Fruit fly (Drosophila melanogaster): ENCODE measurements around the gene CG5131.

Gene CG5131

DNA sequence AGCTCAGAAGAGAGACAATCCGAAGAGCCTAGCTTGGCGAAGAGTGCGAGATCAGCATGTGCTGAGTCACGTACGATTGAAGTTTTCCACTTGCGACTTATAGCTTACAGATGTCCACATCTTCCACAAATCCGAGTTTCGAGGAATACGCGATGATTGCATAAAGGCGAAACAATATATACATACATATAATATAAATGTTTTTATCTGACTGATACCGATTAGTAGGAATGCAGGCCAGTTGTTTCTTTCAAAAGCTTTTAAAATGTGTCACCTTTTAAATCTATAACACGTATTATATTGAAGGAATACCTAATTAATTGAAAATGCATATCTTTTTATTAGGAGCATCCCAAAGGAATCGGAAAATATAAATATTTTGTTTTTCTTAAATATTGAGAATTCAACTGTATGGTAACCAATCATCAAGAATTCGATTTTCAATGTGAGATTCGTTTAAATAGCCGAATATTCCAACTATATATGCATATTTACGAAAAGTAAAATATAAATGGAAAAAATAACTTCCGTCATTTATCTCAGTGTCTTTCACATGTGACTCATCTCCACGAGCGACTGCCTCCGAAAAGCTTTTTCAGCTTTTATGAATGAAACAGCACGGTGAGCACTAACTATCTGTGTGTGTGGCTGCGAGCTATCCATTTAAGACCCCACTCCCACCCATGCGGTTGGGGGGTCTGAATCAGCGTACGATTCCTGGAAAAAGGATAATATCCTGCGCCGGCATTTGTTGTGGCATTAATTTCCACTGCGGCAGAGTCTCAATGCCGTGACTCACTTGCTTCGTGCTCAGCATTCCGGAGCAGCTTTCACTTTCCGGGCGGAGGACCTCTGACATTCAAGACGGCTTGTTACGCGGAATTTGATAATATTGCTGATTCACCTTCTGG lies 33.5 kb upstream of the CG5131 start (continued):
- TF ChIP-seq CG2678 (tag; optimal IDR thresholded peaks at IDR 0.05) (peak; percentile 81), h (optimal IDR thresholded peaks at IDR 0.05) (no peak), Trl (optimal IDR thresholded peaks at IDR 0.05) (peak in 1 of 2 experiments; percentile 25), Trl (GFP tag; optimal IDR thresholded peaks at IDR 0.05) (peak; percentile 51), Dfd (GFP tag; optimal IDR thresholded peaks at IDR 0.05) (no peak), CG30403 (GFP tag; optimal IDR thresholded peaks at IDR 0.05) (peak; percentile 78), Neu2 (GFP tag; optimal IDR thresholded peaks at IDR 0.05; ENCODE audit: borderline replicate concordance) (no peak), Antp (GFP tag; optimal IDR thresholded peaks at IDR 0.05) (peak; percentile 27), CG13894 (tag; optimal IDR thresholded peaks at IDR 0.05) (peak; percentile 69), CG4282 (GFP tag; optimal IDR thresholded peaks at IDR 0.05) (no peak), inv (GFP tag; IDR thresholded peaks at IDR 0.05; ENCODE audit: partially characterized antibody) (no peak), sim (GFP tag; IDR thresholded peaks at IDR 0.05) (no peak), CG3163 (GFP tag; optimal IDR thresholded peaks at IDR 0.05) (no peak), Hey (tag; optimal IDR thresholded peaks at IDR 0.05) (no peak), CG17568 (GFP tag; optimal IDR thresholded peaks at IDR 0.05) (peak; percentile 22), gfzf (GFP tag; optimal IDR thresholded peaks at IDR 0.05) (no peak), CHES-1-like (GFP tag; optimal IDR thresholded peaks at IDR 0.05) (no peak), sob (GFP tag; IDR thresholded peaks at IDR 0.05) (peak; percentile 50; the same call in 1 of the 2 replicates), CG6254 (GFP tag; optimal IDR thresholded peaks at IDR 0.05) (no peak), chinmo (GFP tag; IDR thresholded peaks at IDR 0.05; ENCODE audit: partially characterized antibody) (no peak), CG11398 (GFP tag; optimal IDR thresholded peaks at IDR 0.05) (no peak), GATAe (GFP tag; conservative IDR thresholded peaks at IDR 0.05) (no peak), Oli (tag; optimal IDR thresholded peaks at IDR 0.05) (peak; percentile 72), pnt (GFP tag; optimal IDR thresholded peaks at IDR 0.05) (peak; percentile 4), NK7.1 (GFP tag; optimal IDR thresholded peaks at IDR 0.05) (peak; percentile 26), Drgx (GFP tag; IDR thresholded peaks at IDR 0.05) (no peak; the same call in 1 of the 2 replicates), disco-r (GFP tag; optimal IDR thresholded peaks at IDR 0.05) (no peak), tgo (GFP tag; IDR thresholded peaks at IDR 0.05) (peak; percentile 46; the same call in 1 of the 3 replicates), CG13287 (GFP tag; IDR thresholded peaks at IDR 0.05; ENCODE audit: partially characterized antibody) (no peak), cato (GFP tag; optimal IDR thresholded peaks at IDR 0.05; ENCODE audit: borderline replicate concordance) (no peak), kni (GFP tag; optimal IDR thresholded peaks at IDR 0.05) (no peak), slbo (GFP tag; IDR thresholded peaks at IDR 0.05) (peak; percentile 63), CG10543 (GFP tag; optimal IDR thresholded peaks at IDR 0.05) (no peak), eve (GFP tag; optimal IDR thresholded peaks at IDR 0.05) (peak in 1 of 2 experiments; percentile 74), stc (GFP tag; IDR thresholded peaks at IDR 0.05) (peak; percentile 69), CG10274 (GFP tag; optimal IDR thresholded peaks at IDR 0.05) (no peak), Fer2 (tag; optimal IDR thresholded peaks at IDR 0.05) (peak; percentile 18), CG12155 (GFP tag; optimal IDR thresholded peaks at IDR 0.05) (peak; percentile 64), bab2 (GFP tag; optimal IDR thresholded peaks at IDR 0.05) (peak; percentile 40), Kr (GFP tag; optimal IDR thresholded peaks at IDR 0.05) (no peak), CG16779 (GFP tag; IDR thresholded peaks at IDR 0.05) (0 out of 2 replicates have a peak, but pooled peaks have one; percentile 30), CG2120 (GFP tag; optimal IDR thresholded peaks at IDR 0.05) (peak; percentile 80), bowl (GFP tag; IDR thresholded peaks at IDR 0.05) (no peak), CG12659 (GFP tag; optimal IDR thresholded peaks at IDR 0.05) (peak; percentile 70), CG6654 (GFP tag; optimal IDR thresholded peaks at IDR 0.05) (no peak), CG10366 (GFP tag; IDR thresholded peaks at IDR 0.05) (peak; percentile 23; the same call in 1 of the 2 replicates), ro (GFP tag; IDR thresholded peaks at IDR 0.05) (no peak), CG3838 (GFP tag; optimal IDR thresholded peaks at IDR 0.05) (no peak), fd96Cb (tag; optimal IDR thresholded peaks at IDR 0.05) (peak; percentile 35)
